Worm (Caenorhabditis elegans): ENCODE measurements around the gene ttr-15.

DNA sequence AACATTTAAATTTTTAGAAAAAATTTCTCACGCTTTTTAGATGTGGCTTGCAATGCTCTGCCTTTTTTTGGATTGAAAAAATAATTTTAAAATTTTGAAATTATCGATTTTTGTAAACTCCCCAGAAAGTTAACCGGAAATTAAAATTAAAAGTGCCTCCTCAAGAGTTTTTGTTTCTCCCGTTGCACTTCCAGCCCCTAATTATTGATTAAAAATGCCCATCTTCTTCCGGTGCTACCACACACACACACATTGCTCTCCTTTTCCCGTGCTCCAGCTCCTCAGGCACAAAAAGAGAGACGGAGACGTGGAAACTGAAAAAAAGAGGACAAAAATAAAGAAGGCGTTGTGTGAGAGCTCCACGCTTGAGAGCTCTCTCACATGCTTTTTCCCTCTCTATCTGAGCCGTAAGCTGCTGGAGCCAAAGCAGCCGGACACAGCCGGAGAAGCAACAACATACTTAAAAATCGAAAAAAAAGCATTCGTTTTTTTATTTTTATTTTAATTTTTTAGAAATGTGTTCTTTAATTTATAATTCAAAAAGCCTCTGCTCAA, 29.8 kb downstream of the ttr-15 start:
- TF ChIP-seq snpc-4 (tag; optimal IDR thresholded peaks at IDR 0.05) (no peak), ztf-11 (tag; optimal IDR thresholded peaks at IDR 0.05) (no peak), cnd-1 (tag; optimal IDR thresholded peaks at IDR 0.05) (no peak), unc-39 (tag; optimal IDR thresholded peaks at IDR 0.05) (no peak)
